Worm (Caenorhabditis elegans) whole organism, young adult: Measurements from ENCODE around the gene gtf-2F2.

Source experiments
- F57A8.1 ChIP-seq: fragments of 200-800 bp; sonication (Bioruptor generic); optimal IDR thresholded peaks from 2 replicates; lab custom pipeline; 2018; ENCODE audit warnings: mild to moderate bottlenecking, missing genetic modification characterization, moderate library complexity, missing compliant biosample characterization
- ama-1 ChIP-seq, 3 experiments: fragments of 150-350 bp in 1 of 3; sonication (generic microtip) in 2 of 3; optimal IDR thresholded peaks; 2 replicates each; lab custom pipeline; 2014 to 2018; ENCODE audit warnings: missing biosample characterization in 2 of 3, missing genetic modification characterization in 2 of 3, missing genetic modification reagents in 2 of 3
- egrh-3 ChIP-seq: fragments of 200-800 bp; sonication (Bioruptor generic); IDR thresholded peaks from 2 replicates; pipeline ENCODE4 v1.3.6; 2022; ENCODE audit warnings: missing genetic modification reagents, missing genetic modification characterization, missing compliant biosample characterization

- TF ChIP-seq ama-1 (optimal IDR thresholded peaks at IDR 0.05; lab: Kevin White, UChicago): no peak
- no peak for TF ChIP-seq ama-1 (GFP tag; optimal IDR thresholded peaks at IDR 0.05; lab: Kevin White, UChicago)
- TF ChIP-seq F57A8.1 (GFP tag; lab: Kevin White, UChicago): no peak
- no peak for TF ChIP-seq egrh-3 (GFP tag; lab: Robert Waterston, UW)
These were observed 6.8 kb downstream of the gtf-2F2 start for ce11 chrV:19000542-19000941.
